Fruit fly (Drosophila melanogaster): ENCODE data around the gene Frl.
A peak's percentile ranks its signal among the peaks of the same experiment; 100 is the strongest.

Frl gene

DNA sequence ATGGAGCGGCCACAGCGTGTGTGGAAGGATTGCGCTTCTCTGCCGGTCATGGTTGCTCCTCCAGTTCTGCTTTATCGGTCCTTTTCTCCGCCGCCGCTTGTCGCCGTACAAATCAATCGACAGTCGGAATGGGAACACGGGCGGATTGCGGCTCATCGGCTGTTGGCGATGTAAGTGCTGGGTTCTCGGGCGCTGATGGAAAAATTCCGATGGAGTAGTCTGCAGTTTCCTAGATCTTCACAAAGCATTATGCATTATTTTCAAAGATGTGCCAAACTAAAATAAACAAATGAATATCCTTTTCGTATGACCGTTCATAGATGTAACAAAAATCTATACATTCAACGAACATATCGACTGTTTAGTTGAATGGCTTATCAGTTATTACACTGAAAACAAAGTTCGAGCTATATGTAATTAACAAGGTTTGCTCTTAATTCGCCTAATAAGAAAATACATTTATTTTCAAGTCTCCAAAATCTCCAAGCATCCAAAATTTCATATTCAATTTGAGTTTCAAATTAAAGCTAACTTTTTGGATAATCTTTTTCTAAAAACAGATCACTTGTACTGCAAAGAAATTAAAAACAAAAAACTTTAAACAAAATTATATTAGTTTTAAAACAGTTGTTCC is 3.3 kb upstream of the Frl start, which contains the start of gene Neurl4 (continued):
- TF ChIP-seq tll (GFP tag; optimal IDR thresholded peaks at IDR 0.05) = no peak
- peak; percentile 66 for TF ChIP-seq CG18619 (GFP tag; optimal IDR thresholded peaks at IDR 0.05)
- TF ChIP-seq sens-2 (GFP tag; IDR thresholded peaks at IDR 0.05) = no peak
- peak; percentile 69 for TF ChIP-seq CG9817 (tag; optimal IDR thresholded peaks at IDR 0.05)
- TF ChIP-seq CG3281 (GFP tag; optimal IDR thresholded peaks at IDR 0.05) = no peak
- no peak for TF ChIP-seq CG18011 (GFP tag; optimal IDR thresholded peaks at IDR 0.05)
- peak; percentile 54 for TF ChIP-seq crc (GFP tag; optimal IDR thresholded peaks at IDR 0.05)
- TF ChIP-seq nmo (GFP tag; optimal IDR thresholded peaks at IDR 0.05) = peak; percentile 86
- peak; percentile 86 for TF ChIP-seq slbo (GFP tag; IDR thresholded peaks at IDR 0.05)
- no peak; the same call in 1 of the 2 replicates for TF ChIP-seq Dref (GFP tag; IDR thresholded peaks at IDR 0.05)
- TF ChIP-seq hbn (GFP tag; IDR thresholded peaks at IDR 0.05; ENCODE audit: partially characterized antibody) = no peak
- peak; percentile 24 for TF ChIP-seq CG15011 (GFP tag; optimal IDR thresholded peaks at IDR 0.05)
- peak; percentile 84 for TF ChIP-seq CG2120 (GFP tag; optimal IDR thresholded peaks at IDR 0.05)
- peak; percentile 92 for TF ChIP-seq sens (GFP tag)
- no peak for TF ChIP-seq CG10565 (GFP tag; optimal IDR thresholded peaks at IDR 0.05)
- TF ChIP-seq Pdp1 (GFP tag; optimal IDR thresholded peaks at IDR 0.05) = peak in 1 of 2 experiments; percentile 43
- peak; percentile 47 for TF ChIP-seq fd96Cb (tag; optimal IDR thresholded peaks at IDR 0.05)
- TF ChIP-seq ro (GFP tag; IDR thresholded peaks at IDR 0.05) = 0 out of 2 replicates have a peak, but pooled peaks have one; percentile 7
- TF ChIP-seq CG33213 (GFP tag; optimal IDR thresholded peaks at IDR 0.05) = peak; percentile 21
- TF ChIP-seq gcm (GFP tag; optimal IDR thresholded peaks at IDR 0.05) = no peak
- peak; percentile 1 for TF ChIP-seq CG7271 (tag; optimal IDR thresholded peaks at IDR 0.05)
- TF ChIP-seq tin (GFP tag; optimal IDR thresholded peaks at IDR 0.05) = peak; percentile 49
- no peak for TF ChIP-seq CG16813 (GFP tag; IDR thresholded peaks at IDR 0.05; ENCODE audit: partially characterized antibody)
- TF ChIP-seq shn (GFP tag; optimal IDR thresholded peaks at IDR 0.05) = peak; percentile 67
- no peak for TF ChIP-seq CG14965 (GFP tag; optimal IDR thresholded peaks at IDR 0.05; ENCODE audit: borderline replicate concordance)
- TF ChIP-seq onecut (GFP tag; IDR thresholded peaks at IDR 0.05) = peak; percentile 54
- TF ChIP-seq CG8924 (tag; optimal IDR thresholded peaks at IDR 0.05) = peak; percentile 81
- no peak for TF ChIP-seq sug (tag; optimal IDR thresholded peaks at IDR 0.05)
- no peak for TF ChIP-seq sqz (GFP tag; optimal IDR thresholded peaks at IDR 0.05)
- TF ChIP-seq CG30020 (tag; optimal IDR thresholded peaks at IDR 0.05) = peak; percentile 29
- TF ChIP-seq scrt (GFP tag; optimal IDR thresholded peaks at IDR 0.05) = no peak
- TF ChIP-seq CG17361 (GFP tag; IDR thresholded peaks at IDR 0.05) = no peak; the same call in 1 of the 3 replicates
- TF ChIP-seq Vsx1 (GFP tag; optimal IDR thresholded peaks at IDR 0.05) = no peak
- no peak for TF ChIP-seq slou (GFP tag; optimal IDR thresholded peaks at IDR 0.05)
- TF ChIP-seq Hmr (GFP tag; optimal IDR thresholded peaks at IDR 0.05) = no peak
- no peak for TF ChIP-seq bbx (GFP tag; IDR thresholded peaks at IDR 0.05; ENCODE audit: partially characterized antibody)
- peak; percentile 25 for TF ChIP-seq CG8281 (tag; optimal IDR thresholded peaks at IDR 0.05)
- TF ChIP-seq crol (GFP tag; IDR thresholded peaks at IDR 0.05) = no peak
- peak; percentile 83 for TF ChIP-seq Xbp1 (GFP tag; optimal IDR thresholded peaks at IDR 0.05)
- peak; percentile 1 for TF ChIP-seq Dp (GFP tag; optimal IDR thresholded peaks at IDR 0.05)
- peak; percentile 81 for TF ChIP-seq CG7839 (tag; optimal IDR thresholded peaks at IDR 0.05)
- peak; percentile 67 for TF ChIP-seq CG8944 (GFP tag; optimal IDR thresholded peaks at IDR 0.05)
- TF ChIP-seq CG1233 (GFP tag; optimal IDR thresholded peaks at IDR 0.05) = peak; percentile 78
- peak; percentile 73 for TF ChIP-seq CG1024 (GFP tag; IDR thresholded peaks at IDR 0.05)
- peak; percentile 47 for TF ChIP-seq CG6813 (GFP tag; optimal IDR thresholded peaks at IDR 0.05)
- TF ChIP-seq H15 (GFP tag; IDR thresholded peaks at IDR 0.05) = no peak
- no peak for TF ChIP-seq ap (GFP tag; IDR thresholded peaks at IDR 0.05)
- TF ChIP-seq grau (tag; optimal IDR thresholded peaks at IDR 0.05) = peak; percentile 82
- peak; percentile 61 for TF ChIP-seq CG11398 (GFP tag; optimal IDR thresholded peaks at IDR 0.05)
